Worm (Caenorhabditis elegans) whole organism, mixed stage, embryonic: ENCODE results near the gene F36D4.1.

Experiments
- ceh-43 ChIP-seq: fragments of 200-800 bp; sonication (Bioruptor generic); optimal IDR thresholded peaks from 2 replicates; lab custom pipeline; 2018; ENCODE audit warnings: mild to moderate bottlenecking, missing genetic modification characterization, moderate library complexity, missing compliant biosample characterization
- ces-1 ChIP-seq: fragments of 150-350 bp; optimal IDR thresholded peaks from 2 replicates; lab custom pipeline; 2014; ENCODE audit warnings: missing biosample characterization, missing genetic modification reagents, missing genetic modification characterization
- drap-1 ChIP-seq: fragments of 200-800 bp; sonication (Bioruptor generic); optimal IDR thresholded peaks from 3 replicates; lab custom pipeline; 2018; ENCODE audit warnings: mild to moderate bottlenecking, missing genetic modification characterization, missing compliant biosample characterization
- elt-1 ChIP-seq: sonication (generic microtip); optimal IDR thresholded peaks from 2 replicates; lab custom pipeline; 2017; ENCODE audit warnings: missing genetic modification characterization, mild to moderate bottlenecking, missing compliant biosample characterization, antibody characterized with exemption, moderate library complexity, borderline replicate concordance; ENCODE audit not compliant: insufficient read depth
- elt-3 ChIP-seq: fragments of 150-350 bp; optimal IDR thresholded peaks from 2 replicates; lab custom pipeline; 2014; ENCODE audit warnings: missing biosample characterization, missing genetic modification characterization
- lin-13 ChIP-seq: fragments of 150-350 bp; optimal IDR thresholded peaks from 2 replicates; lab custom pipeline; 2014; ENCODE audit warnings: missing biosample characterization, missing genetic modification characterization
- mab-5 ChIP-seq: fragments of 150-350 bp; optimal IDR thresholded peaks from 2 replicates; lab custom pipeline; 2014; ENCODE audit warnings: missing biosample characterization, missing genetic modification characterization
- mep-1 ChIP-seq: fragments of 150-350 bp; optimal IDR thresholded peaks from 2 replicates; lab custom pipeline; 2017; ENCODE audit warnings: missing biosample characterization, missing genetic modification reagents, missing genetic modification characterization, inconsistent platforms
- nhr-12 ChIP-seq: fragments of 150-350 bp; optimal IDR thresholded peaks from 2 replicates; lab custom pipeline; 2014; ENCODE audit warnings: missing biosample characterization, missing genetic modification characterization
- nhr-237 ChIP-seq: fragments of 150-350 bp; optimal IDR thresholded peaks from 2 replicates; lab custom pipeline; 2014; ENCODE audit warnings: missing biosample characterization, missing genetic modification characterization
- nhr-76 ChIP-seq: sonication (generic microtip); optimal IDR thresholded peaks from 2 replicates; lab custom pipeline; 2017; ENCODE audit warnings: missing biosample characterization, missing genetic modification characterization
- sptf-1 ChIP-seq: sonication (generic microtip); optimal IDR thresholded peaks from 2 replicates; lab custom pipeline; 2017; ENCODE audit warnings: mild to moderate bottlenecking, missing genetic modification characterization, moderate library complexity, missing compliant biosample characterization
- unc-62 ChIP-seq: fragments of 150-350 bp; optimal IDR thresholded peaks from 2 replicates; lab custom pipeline; 2014; ENCODE audit warnings: missing biosample characterization, missing genetic modification reagents, missing genetic modification characterization
- ztf-11 ChIP-seq: fragments of 150-350 bp; optimal IDR thresholded peaks from 2 replicates; lab custom pipeline; 2014; ENCODE audit warnings: missing biosample characterization, missing genetic modification characterization

ce11 chrV:9442471-9442870 lies 25.7 kb downstream of the F36D4.1 start:
- no peak for TF ChIP-seq ceh-43 (GFP tag; lab: Kevin White, UChicago)
- no peak for TF ChIP-seq ces-1 (GFP tag; lab: Kevin White, UChicago)
- TF ChIP-seq lin-13, result no peak
- no peak for TF ChIP-seq elt-3 (tag; lab: Kevin White, UChicago)
- no peak for TF ChIP-seq drap-1
- TF ChIP-seq mab-5 (tag; lab: Kevin White, UChicago), result no peak
- no peak for TF ChIP-seq sptf-1 (tag; lab: Kevin White, UChicago)
- no peak for TF ChIP-seq nhr-237 (tag; lab: Kevin White, UChicago)
- TF ChIP-seq nhr-76 (tag; lab: Kevin White, UChicago), result no peak
- TF ChIP-seq ztf-11 (tag; lab: Kevin White, UChicago), result no peak
- no peak for TF ChIP-seq nhr-12
- TF ChIP-seq unc-62 (GFP tag; lab: Kevin White, UChicago), result no peak
- no peak for TF ChIP-seq elt-1 (tag; lab: Kevin White, UChicago)
- no peak for TF ChIP-seq mep-1 (tag; lab: Kevin White, UChicago)
